Worm (Caenorhabditis elegans): ENCODE results near the gene Y45G12B.3.

ce11 chrV:2711429-2711828, 15.4 kb upstream of the Y45G12B.3 start, which contains the start of gene C24B9.3:
- TF ChIP-seq tra-1 (GFP tag; IDR thresholded peaks at IDR 0.05) (no peak), R02D3.7 (tag; optimal IDR thresholded peaks at IDR 0.05) (no peak), lsy-2 (tag; optimal IDR thresholded peaks at IDR 0.05) (no peak), hif-1 (tag; optimal IDR thresholded peaks at IDR 0.05) (no peak), lin-1 (GFP tag; IDR thresholded peaks at IDR 0.05) (no peak), dve-1 (tag; optimal IDR thresholded peaks at IDR 0.05; ENCODE audit: insufficient read depth) (no peak), ztf-11 (tag; optimal IDR thresholded peaks at IDR 0.05) (no peak), rbr-2 (tag; optimal IDR thresholded peaks at IDR 0.05) (no peak), nhr-42 (GFP tag; IDR thresholded peaks at IDR 0.05) (no peak)
